Worm (Caenorhabditis elegans) whole organism, young adult: ENCODE results near the gene C45B11.5.

Source experiments
- egl-18 ChIP-seq: fragments of 200-800 bp; sonication (Bioruptor generic); IDR thresholded peaks from 2 replicates; pipeline ENCODE4 v1.3.6; 2022; ENCODE audit warnings: missing genetic modification reagents, missing genetic modification characterization, missing compliant biosample characterization
- gei-17 ChIP-seq: fragments of 200-800 bp; sonication (Bioruptor generic); optimal IDR thresholded peaks from 2 replicates; lab custom pipeline; 2018; ENCODE audit warnings: mild to moderate bottlenecking, missing genetic modification characterization, missing compliant biosample characterization

ce11 chrV:11011807-11012206, 29.8 kb upstream of the C45B11.5 start:
- TF ChIP-seq gei-17 (GFP tag; lab: Kevin White, UChicago) = no peak
- TF ChIP-seq egl-18 (GFP tag; lab: Robert Waterston, UW) = no peak
